Fruit fly (Drosophila melanogaster): ENCODE results near the gene CG31076.

CG31076 gene

dm6 chr3R:26989802-26990509 is at the start of gene CG31076:
TSS of gene CG31076 (minus strand) at chr3R:26989852.
- TF ChIP-seq Dll (optimal IDR thresholded peaks at IDR 0.05) (no peak), psq (optimal IDR thresholded peaks at IDR 0.05) (no peak), CG8478 (optimal IDR thresholded peaks at IDR 0.05) (no peak), usp (GFP tag; optimal IDR thresholded peaks at IDR 0.05) (no peak), EcR (GFP tag; optimal IDR thresholded peaks at IDR 0.05) (peak in 1 of 2 experiments; percentile 43), pan (optimal IDR thresholded peaks at IDR 0.05) (peak; percentile 83)

dm6 chr3R:27033935-27034334 is 44.3 kb upstream of the CG31076 start:
- no peak for TF ChIP-seq psq (optimal IDR thresholded peaks at IDR 0.05)
- TF ChIP-seq CG8478 (optimal IDR thresholded peaks at IDR 0.05) = no peak
- TF ChIP-seq Dll (optimal IDR thresholded peaks at IDR 0.05) = no peak
- no peak for TF ChIP-seq EcR (GFP tag; optimal IDR thresholded peaks at IDR 0.05)
- TF ChIP-seq pan (optimal IDR thresholded peaks at IDR 0.05) = no peak
- no peak for TF ChIP-seq usp (GFP tag; optimal IDR thresholded peaks at IDR 0.05)

- TF ChIP-seq EcR (GFP tag; optimal IDR thresholded peaks at IDR 0.05) (no peak), pan (optimal IDR thresholded peaks at IDR 0.05) (no peak), CG8478 (optimal IDR thresholded peaks at IDR 0.05) (no peak), Dll (optimal IDR thresholded peaks at IDR 0.05) (no peak), psq (optimal IDR thresholded peaks at IDR 0.05) (no peak), usp (GFP tag; optimal IDR thresholded peaks at IDR 0.05) (no peak)
Observed at dm6 chr3R:27026009-27026408, 36.4 kb upstream of the CG31076 start, which contains the start of gene CG6271. TSS of gene CG6271 (minus strand) at chr3R:27026109.

dm6 chr3R:27023117-27023516 is 33.5 kb upstream of the CG31076 start, which contains the start of gene CG6277:
TSS of gene CG6277 (minus strand) at chr3R:27023217.
- no peak for TF ChIP-seq Dll (optimal IDR thresholded peaks at IDR 0.05)
- no peak for TF ChIP-seq pan (optimal IDR thresholded peaks at IDR 0.05)
- TF ChIP-seq EcR (GFP tag; optimal IDR thresholded peaks at IDR 0.05) = no peak
- no peak for TF ChIP-seq psq (optimal IDR thresholded peaks at IDR 0.05)
- no peak for TF ChIP-seq CG8478 (optimal IDR thresholded peaks at IDR 0.05)

- no peak for TF ChIP-seq psq (optimal IDR thresholded peaks at IDR 0.05)
- no peak for TF ChIP-seq usp (GFP tag; optimal IDR thresholded peaks at IDR 0.05)
- no peak for TF ChIP-seq EcR (GFP tag; optimal IDR thresholded peaks at IDR 0.05)
- no peak for TF ChIP-seq CG8478 (optimal IDR thresholded peaks at IDR 0.05)
- TF ChIP-seq Dll (optimal IDR thresholded peaks at IDR 0.05) = no peak
- TF ChIP-seq pan (optimal IDR thresholded peaks at IDR 0.05) = no peak
Observed at dm6 chr3R:27021278-27021677, 31.6 kb upstream of the CG31076 start, which contains the start of gene CG6283. TSS of gene CG6283 (minus strand) at chr3R:27021378.

dm6 chr3R:27019701-27020172 is 30.1 kb upstream of the CG31076 start, which contains the start of gene CG17191:
TSS of gene CG17191 (minus strand) at chr3R:27019751.
- TF ChIP-seq pan (optimal IDR thresholded peaks at IDR 0.05) (no peak), usp (GFP tag; optimal IDR thresholded peaks at IDR 0.05) (no peak), CG8478 (optimal IDR thresholded peaks at IDR 0.05) (no peak), EcR (GFP tag; optimal IDR thresholded peaks at IDR 0.05) (no peak)

- TF ChIP-seq EcR (GFP tag; optimal IDR thresholded peaks at IDR 0.05) = no peak
- TF ChIP-seq usp (GFP tag; optimal IDR thresholded peaks at IDR 0.05) = no peak
- no peak for TF ChIP-seq Dll (optimal IDR thresholded peaks at IDR 0.05)
- no peak for TF ChIP-seq psq (optimal IDR thresholded peaks at IDR 0.05)
- TF ChIP-seq pan (optimal IDR thresholded peaks at IDR 0.05) = no peak
- no peak for TF ChIP-seq CG8478 (optimal IDR thresholded peaks at IDR 0.05)
Observed at dm6 chr3R:27018187-27018586, 28.5 kb upstream of the CG31076 start, which contains the start of gene CG17192. TSS of gene CG17192 (minus strand) at chr3R:27018287.

- no peak for TF ChIP-seq Dll (optimal IDR thresholded peaks at IDR 0.05)
- TF ChIP-seq EcR (GFP tag; optimal IDR thresholded peaks at IDR 0.05) = no peak
- no peak for TF ChIP-seq pan (optimal IDR thresholded peaks at IDR 0.05)
- TF ChIP-seq CG8478 (optimal IDR thresholded peaks at IDR 0.05) = no peak
- no peak for TF ChIP-seq usp (GFP tag; optimal IDR thresholded peaks at IDR 0.05)
- TF ChIP-seq psq (optimal IDR thresholded peaks at IDR 0.05) = no peak
Observed at dm6 chr3R:27007022-27007421, 17.4 kb upstream of the CG31076 start, which contains the start of gene CG6295. TSS of gene CG6295 (minus strand) at chr3R:27007055.

- TF ChIP-seq Dll (optimal IDR thresholded peaks at IDR 0.05) (no peak), pan (optimal IDR thresholded peaks at IDR 0.05) (no peak), EcR (GFP tag; optimal IDR thresholded peaks at IDR 0.05) (no peak)
Observed at dm6 chr3R:27005338-27005737, 15.7 kb upstream of the CG31076 start, which contains the start of gene CG6296. TSS of gene CG6296 (minus strand) at chr3R:27005469.

dm6 chr3R:27002787-27003186 is 13.1 kb upstream of the CG31076 start:
- TF ChIP-seq pan (optimal IDR thresholded peaks at IDR 0.05) (no peak), psq (optimal IDR thresholded peaks at IDR 0.05) (no peak)

- TF ChIP-seq CG8478 (optimal IDR thresholded peaks at IDR 0.05) = no peak
- no peak for TF ChIP-seq EcR (GFP tag; optimal IDR thresholded peaks at IDR 0.05)
- no peak for TF ChIP-seq pan (optimal IDR thresholded peaks at IDR 0.05)
- TF ChIP-seq Dll (optimal IDR thresholded peaks at IDR 0.05) = no peak
- TF ChIP-seq usp (GFP tag; optimal IDR thresholded peaks at IDR 0.05) = no peak
- TF ChIP-seq psq (optimal IDR thresholded peaks at IDR 0.05) = no peak
Observed at dm6 chr3R:26999452-26999851, 9.8 kb upstream of the CG31076 start, which contains the start of gene CG31077. TSS of gene CG31077 (plus strand) at chr3R:26999752.

dm6 chr3R:26996642-26997041 is 7.0 kb upstream of the CG31076 start, which contains the start of gene RYa-R:
TSS of gene RYa-R (plus strand) at chr3R:26996980.
- TF ChIP-seq psq (optimal IDR thresholded peaks at IDR 0.05) (no peak), Dll (optimal IDR thresholded peaks at IDR 0.05) (no peak), usp (GFP tag; optimal IDR thresholded peaks at IDR 0.05) (no peak), EcR (GFP tag; optimal IDR thresholded peaks at IDR 0.05) (no peak), pan (optimal IDR thresholded peaks at IDR 0.05) (no peak), CG8478 (optimal IDR thresholded peaks at IDR 0.05) (no peak)

Data from whole organism.